Fruit fly (Drosophila melanogaster) whole organism, embryonic: ENCODE measurements around the gene Ntf-2r.

ENCODE experiments used
- Ada2b ChIP-seq: fragments of 200-800 bp; sonication (Bioruptor generic); IDR thresholded peaks from 2 replicates; pipeline ENCODE4 v1.3.6; 2022; ENCODE audit warnings: missing biosample characterization, missing genetic modification characterization
- B-H2 ChIP-seq: fragments of 200-800 bp; sonication (Bioruptor generic); optimal IDR thresholded peaks from 2 replicates; lab custom pipeline; 2018; ENCODE audit warnings: missing biosample characterization, mild to moderate bottlenecking, missing genetic modification characterization
- CG10565 ChIP-seq: fragments of 200-800 bp; sonication (Bioruptor generic); optimal IDR thresholded peaks from 3 replicates; lab custom pipeline; 2016; ENCODE audit warnings: missing biosample characterization, mild to moderate bottlenecking, missing genetic modification characterization
- CG10979 ChIP-seq: fragments of 200-800 bp; sonication (Bioruptor generic); optimal IDR thresholded peaks from 2 replicates; lab custom pipeline; 2018; ENCODE audit warnings: missing biosample characterization, mild to moderate bottlenecking, missing genetic modification characterization, moderate library complexity
- CG12659 ChIP-seq: fragments of 200-800 bp; sonication (Bioruptor generic); optimal IDR thresholded peaks from 3 replicates; lab custom pipeline; 2017; ENCODE audit warnings: mild to moderate bottlenecking, missing biosample characterization, missing genetic modification reagents, missing genetic modification characterization
- CG13123 ChIP-seq: fragments of 200-800 bp; sonication (Bioruptor generic); optimal IDR thresholded peaks from 2 replicates; lab custom pipeline; 2016; ENCODE audit warnings: missing biosample characterization, missing genetic modification characterization
- CG1792 ChIP-seq: fragments of 200-800 bp; sonication (Bioruptor generic); optimal IDR thresholded peaks from 2 replicates; lab custom pipeline; 2016; ENCODE audit warnings: missing biosample characterization, missing genetic modification characterization
- CG18476 ChIP-seq: fragments of 200-800 bp; sonication (Bioruptor generic); optimal IDR thresholded peaks from 2 replicates; lab custom pipeline; 2016; ENCODE audit warnings: missing biosample characterization, mild to moderate bottlenecking, missing genetic modification characterization
- CG2120 ChIP-seq: fragments of 200-800 bp; sonication (Bioruptor generic); optimal IDR thresholded peaks from 3 replicates; lab custom pipeline; 2016; ENCODE audit warnings: missing biosample characterization, missing genetic modification characterization
- CG34422 ChIP-seq: fragments of 200-800 bp; sonication (Bioruptor generic); IDR thresholded peaks from 3 replicates; pipeline ENCODE4 v1.3.6; 2022; ENCODE audit warnings: missing biosample characterization, missing genetic modification characterization
- CG4328 ChIP-seq: fragments of 200-800 bp; sonication (Bioruptor generic); optimal IDR thresholded peaks from 3 replicates; lab custom pipeline; 2017; ENCODE audit warnings: missing biosample characterization, missing genetic modification reagents, missing genetic modification characterization
- CG4424 ChIP-seq: fragments of 200-800 bp; sonication (Bioruptor generic); optimal IDR thresholded peaks from 3 replicates; lab custom pipeline; 2016; ENCODE audit warnings: missing biosample characterization, missing genetic modification characterization
- CG5180 ChIP-seq: fragments of 200-800 bp; sonication (Bioruptor generic); optimal IDR thresholded peaks from 3 replicates; lab custom pipeline; 2017; ENCODE audit warnings: missing biosample characterization, missing genetic modification characterization, mild to moderate bottlenecking, moderate library complexity, missing genetic modification reagents
- CG6175 ChIP-seq: fragments of 200-800 bp; sonication (Bioruptor generic); IDR thresholded peaks from 3 replicates; pipeline ENCODE4 v1.3.6; 2022; ENCODE audit warnings: missing biosample characterization, missing genetic modification characterization
- CG6272 ChIP-seq: fragments of 200-800 bp; sonication (Bioruptor generic); IDR thresholded peaks from 2 replicates; pipeline ENCODE4 v1.3.6; 2022; ENCODE audit warnings: missing biosample characterization, missing genetic modification characterization
- CG6854 ChIP-seq: fragments of 200-800 bp; sonication (Bioruptor generic); optimal IDR thresholded peaks from 3 replicates; lab custom pipeline; 2017; ENCODE audit warnings: missing biosample characterization, mild to moderate bottlenecking, missing genetic modification characterization
- CG7963 ChIP-seq: fragments of 200-800 bp; sonication (Bioruptor generic); IDR thresholded peaks from 3 replicates; pipeline ENCODE4 v1.3.6; 2022; ENCODE audit warnings: missing biosample characterization, missing genetic modification characterization; ENCODE audit not compliant: partially characterized antibody
- CkIIα-i1 ChIP-seq: fragments of 200-800 bp; sonication (Bioruptor generic); IDR thresholded peaks from 2 replicates; pipeline ENCODE4 v1.3.6; 2022; ENCODE audit warnings: missing biosample characterization, missing genetic modification characterization
- Dfd ChIP-seq, 2 experiments: fragments of >200 bp; optimal IDR thresholded peaks; 2 replicates each; lab custom pipeline; 2017; ENCODE audit warnings: missing biosample characterization in 2 of 2, missing genetic modification characterization in 2 of 2
- Doc2 ChIP-seq: fragments of 200-800 bp; sonication (Bioruptor generic); IDR thresholded peaks from 2 replicates; pipeline ENCODE4 v1.3.6; 2022; ENCODE audit warnings: missing biosample characterization, missing genetic modification characterization
- E2f1 ChIP-seq: fragments of 200-800 bp; sonication (Bioruptor generic); IDR thresholded peaks from 2 replicates; pipeline ENCODE4 v1.3.6; 2022; ENCODE audit warnings: missing biosample characterization, missing genetic modification characterization
- H15 ChIP-seq: fragments of 200-800 bp; sonication (Bioruptor generic); IDR thresholded peaks from 3 replicates; pipeline ENCODE4 v1.3.6; 2022; ENCODE audit warnings: missing biosample characterization, missing genetic modification characterization
- HLH4C ChIP-seq: fragments of 200-800 bp; sonication (Bioruptor generic); IDR thresholded peaks from 3 replicates; pipeline ENCODE4 v1.3.6; 2022; ENCODE audit warnings: missing biosample characterization, missing genetic modification characterization; ENCODE audit not compliant: partially characterized antibody
- Hand ChIP-seq: fragments of 200-800 bp; sonication (Bioruptor generic); optimal IDR thresholded peaks from 2 replicates; lab custom pipeline; 2017; ENCODE audit warnings: mild to moderate bottlenecking, missing biosample characterization, missing genetic modification reagents, missing genetic modification characterization
- Hmr ChIP-seq: fragments of 200-800 bp; sonication (Bioruptor generic); optimal IDR thresholded peaks from 3 replicates; lab custom pipeline; 2017; ENCODE audit warnings: mild to moderate bottlenecking, missing biosample characterization, missing genetic modification reagents, missing genetic modification characterization
- MBD-R2 ChIP-seq: fragments of 200-800 bp; sonication (Bioruptor generic); IDR thresholded peaks from 2 replicates; pipeline ENCODE4 v1.3.6; 2022; ENCODE audit warnings: missing biosample characterization, missing genetic modification characterization
- Oli ChIP-seq: fragments of 200-800 bp; sonication (Bioruptor generic); optimal IDR thresholded peaks from 2 replicates; lab custom pipeline; 2018; ENCODE audit warnings: missing biosample characterization, mild to moderate bottlenecking, missing genetic modification characterization, moderate library complexity
- Rx ChIP-seq: fragments of 200-800 bp; sonication (Bioruptor generic); IDR thresholded peaks from 2 replicates; pipeline ENCODE4 v1.3.6; 2022; ENCODE audit warnings: missing biosample characterization, missing genetic modification characterization
- Side ChIP-seq: fragments of 200-800 bp; sonication (Bioruptor generic); optimal IDR thresholded peaks from 2 replicates; lab custom pipeline; 2016; ENCODE audit warnings: missing biosample characterization, missing genetic modification characterization
- Sry-δ ChIP-seq: fragments of 200-800 bp; sonication (Bioruptor generic); optimal IDR thresholded peaks from 2 replicates; lab custom pipeline; 2016; ENCODE audit warnings: missing biosample characterization, missing genetic modification characterization
- Xbp1 ChIP-seq: fragments of 200-800 bp; sonication (Bioruptor generic); optimal IDR thresholded peaks from 3 replicates; lab custom pipeline; 2016; ENCODE audit warnings: missing biosample characterization, mild to moderate bottlenecking, missing genetic modification characterization
- ab ChIP-seq: fragments of 200-800 bp; sonication (Bioruptor generic); optimal IDR thresholded peaks from 2 replicates; lab custom pipeline; 2016; ENCODE audit warnings: missing biosample characterization, missing genetic modification characterization
- ap ChIP-seq: fragments of 200-800 bp; sonication (Bioruptor generic); IDR thresholded peaks from 2 replicates; pipeline ENCODE4 v1.3.6; 2022; ENCODE audit warnings: missing biosample characterization, missing genetic modification characterization
- ara ChIP-seq: fragments of 200-800 bp; sonication (Bioruptor generic); IDR thresholded peaks from 2 replicates; pipeline ENCODE4 v1.3.6; 2022; ENCODE audit warnings: missing biosample characterization, missing genetic modification characterization
- ash1 ChIP-seq: fragments of 200-800 bp; sonication (Bioruptor generic); optimal IDR thresholded peaks from 2 replicates; lab custom pipeline; 2018; ENCODE audit warnings: missing biosample characterization, mild to moderate bottlenecking, missing genetic modification characterization
- cato ChIP-seq: fragments of 200-800 bp; sonication (Bioruptor generic); optimal IDR thresholded peaks from 2 replicates; lab custom pipeline; 2016; ENCODE audit warnings: missing biosample characterization, missing genetic modification characterization, borderline replicate concordance
- disco-r ChIP-seq: fragments of 200-800 bp; sonication (Bioruptor generic); optimal IDR thresholded peaks from 2 replicates; lab custom pipeline; 2016; ENCODE audit warnings: missing biosample characterization, missing genetic modification characterization
- dmrt99B ChIP-seq: fragments of 200-800 bp; sonication (Bioruptor generic); optimal IDR thresholded peaks from 2 replicates; lab custom pipeline; 2018; ENCODE audit warnings: missing biosample characterization, mild to moderate bottlenecking, missing genetic modification characterization, moderate library complexity
- fd64A ChIP-seq: fragments of 200-800 bp; sonication (Bioruptor generic); optimal IDR thresholded peaks from 3 replicates; lab custom pipeline; 2018; ENCODE audit warnings: missing biosample characterization, mild to moderate bottlenecking, missing genetic modification characterization
- fd96Cb ChIP-seq: fragments of 200-800 bp; sonication (Bioruptor generic); optimal IDR thresholded peaks from 2 replicates; lab custom pipeline; 2018; ENCODE audit warnings: missing biosample characterization, mild to moderate bottlenecking, missing genetic modification characterization, moderate library complexity
- kah ChIP-seq: fragments of 200-800 bp; sonication (Bioruptor generic); optimal IDR thresholded peaks from 2 replicates; lab custom pipeline; 2018; ENCODE audit warnings: missing biosample characterization, mild to moderate bottlenecking, missing genetic modification characterization
- lola ChIP-seq, 3 experiments: fragments of >200 bp in 2 of 3; fragments of 200-800 bp in 1 of 3; sonication (Bioruptor generic) in 1 of 3; optimal IDR thresholded peaks; 2 replicates each; lab custom pipeline; 2017 to 2019; ENCODE audit warnings: missing biosample characterization in 3 of 3, missing genetic modification characterization in 3 of 3, mild to moderate bottlenecking in 1 of 3, moderate library complexity in 1 of 3
- pfk ChIP-seq: fragments of 200-800 bp; sonication (Bioruptor generic); optimal IDR thresholded peaks from 2 replicates; lab custom pipeline; 2018; ENCODE audit warnings: missing biosample characterization, mild to moderate bottlenecking, missing genetic modification characterization, moderate library complexity
- repo ChIP-seq: fragments of 200-800 bp; sonication (Bioruptor generic); optimal IDR thresholded peaks from 2 replicates; lab custom pipeline; 2016; ENCODE audit warnings: missing biosample characterization, missing genetic modification characterization
- rib ChIP-seq: fragments of 200-800 bp; sonication (Bioruptor generic); IDR thresholded peaks from 2 replicates; pipeline ENCODE4 v1.3.6; 2022; ENCODE audit warnings: missing biosample characterization, missing genetic modification characterization
- sim ChIP-seq: fragments of 200-800 bp; sonication (Bioruptor generic); IDR thresholded peaks from 2 replicates; pipeline ENCODE4 v1.3.6; 2022; ENCODE audit warnings: missing biosample characterization, missing genetic modification characterization
- sisA ChIP-seq: fragments of 200-800 bp; sonication (Bioruptor generic); IDR thresholded peaks from 2 replicates; pipeline ENCODE4 v1.3.6; 2022; ENCODE audit warnings: missing biosample characterization, missing genetic modification characterization
- sqz ChIP-seq: fragments of 200-800 bp; sonication (Bioruptor generic); optimal IDR thresholded peaks from 3 replicates; lab custom pipeline; 2018; ENCODE audit warnings: missing biosample characterization, mild to moderate bottlenecking, missing genetic modification characterization
- usp ChIP-seq: fragments of >200 bp; optimal IDR thresholded peaks from 2 replicates; lab custom pipeline; 2017; ENCODE audit warnings: missing biosample characterization, missing genetic modification characterization
- zfh1 ChIP-seq: fragments of 200-800 bp; sonication (Bioruptor generic); IDR thresholded peaks from 3 replicates; pipeline ENCODE4 v1.3.6; 2022; ENCODE audit warnings: missing biosample characterization, missing genetic modification characterization

The Ntf-2r gene

dm6 chr2L:18442903-18443608 lies 11.4 kb upstream of the Ntf-2r start, which contains the start of gene RpS26 (continued):
- TF ChIP-seq Rx (GFP tag; lab: Robert Waterston, UW) (peak; percentile 38; the same call in 1 of the 2 replicates), MBD-R2 (peak; percentile 46), CG7963 (no peak), CG6854 (GFP tag; lab: Kevin White, UChicago) (peak; percentile 38), Xbp1 (GFP tag; lab: Kevin White, UChicago) (peak; percentile 70), kah (no peak), CG4328 (GFP tag; lab: Kevin White, UChicago) (peak; percentile 44), CG2120 (GFP tag; lab: Kevin White, UChicago) (peak; percentile 53), CG13123 (GFP tag; lab: Kevin White, UChicago) (peak; percentile 37), zfh1 (GFP tag; lab: Robert Waterston, UW) (peak; percentile 42; the same call in 2 of the 3 replicates), lola (GFP tag; optimal IDR thresholded peaks at IDR 0.05; lab: Kevin White, UChicago) (peak in 1 of 3 experiments; percentile 42), CkIIα-i1 (no peak), CG5180 (GFP tag; lab: Kevin White, UChicago) (no peak), sim (GFP tag; lab: Robert Waterston, UW) (no peak), Hmr (GFP tag; lab: Kevin White, UChicago) (no peak), CG10565 (GFP tag; lab: Kevin White, UChicago) (no peak), E2f1 (GFP tag; lab: Robert Waterston, UW) (no peak), ara (GFP tag; lab: Robert Waterston, UW) (no peak; the same call in 1 of the 2 replicates), ash1 (no peak), CG12659 (GFP tag; lab: Kevin White, UChicago) (peak; percentile 76), fd64A (GFP tag; lab: Kevin White, UChicago) (peak; percentile 7), CG6175 (GFP tag; lab: Robert Waterston, UW) (no peak), ab (GFP tag; lab: Kevin White, UChicago) (no peak), CG1792 (GFP tag; lab: Kevin White, UChicago) (peak; percentile 39), Dfd (GFP tag; optimal IDR thresholded peaks at IDR 0.05; lab: Kevin White, UChicago) (no peak), Oli (tag; lab: Kevin White, UChicago) (no peak), repo (GFP tag; lab: Kevin White, UChicago) (no peak), CG34422 (GFP tag; lab: Robert Waterston, UW) (peak; percentile 40; the same call in 1 of the 3 replicates), sisA (GFP tag; lab: Robert Waterston, UW) (peak; percentile 42; the same call in 1 of the 2 replicates), B-H2 (GFP tag; lab: Kevin White, UChicago) (peak; percentile 49), CG6272 (GFP tag; lab: Robert Waterston, UW) (peak; percentile 48; the same call in 1 of the 2 replicates), Sry-δ (GFP tag; lab: Kevin White, UChicago) (peak; percentile 54), rib (GFP tag; lab: Robert Waterston, UW) (no peak), CG4424 (peak; percentile 50), H15 (GFP tag; lab: Robert Waterston, UW) (peak; percentile 44; the same call in 1 of the 3 replicates), usp (no peak), dmrt99B (tag; lab: Kevin White, UChicago) (no peak), CG10979 (tag; lab: Kevin White, UChicago) (peak; percentile 33), pfk (GFP tag; lab: Kevin White, UChicago) (peak; percentile 41), Side (peak; percentile 65), HLH4C (GFP tag; lab: Robert Waterston, UW) (no peak), Hand (peak; percentile 3), ap (GFP tag; lab: Robert Waterston, UW) (no peak), CG18476 (peak; percentile 43), sqz (GFP tag; lab: Kevin White, UChicago) (no peak), Doc2 (GFP tag; lab: Robert Waterston, UW) (no peak), fd96Cb (tag; lab: Kevin White, UChicago) (no peak), cato (no peak), Ada2b (GFP tag; lab: Robert Waterston, UW) (no peak; the same call in 1 of the 2 replicates), disco-r (GFP tag; lab: Kevin White, UChicago) (no peak)
